Worm (Caenorhabditis elegans) whole organism, L4/young adult: ENCODE measurements around the gene F19B2.5.

Experiments
- W03F9.2 ChIP-seq: fragments of 150-350 bp; optimal IDR thresholded peaks from 2 replicates; lab custom pipeline; 2014; ENCODE audit warnings: missing biosample characterization, missing genetic modification characterization
- dao-5 ChIP-seq: sonication (generic microtip); optimal IDR thresholded peaks from 2 replicates; lab custom pipeline; 2016; ENCODE audit warnings: missing genotype, missing genetic modification characterization, moderate library complexity, missing compliant biosample characterization
- him-1 ChIP-seq: sonication (generic microtip); optimal IDR thresholded peaks from 2 replicates; lab custom pipeline; 2016; ENCODE audit warnings: missing genotype, missing genetic modification reagents, missing genetic modification characterization, missing compliant biosample characterization

DNA sequence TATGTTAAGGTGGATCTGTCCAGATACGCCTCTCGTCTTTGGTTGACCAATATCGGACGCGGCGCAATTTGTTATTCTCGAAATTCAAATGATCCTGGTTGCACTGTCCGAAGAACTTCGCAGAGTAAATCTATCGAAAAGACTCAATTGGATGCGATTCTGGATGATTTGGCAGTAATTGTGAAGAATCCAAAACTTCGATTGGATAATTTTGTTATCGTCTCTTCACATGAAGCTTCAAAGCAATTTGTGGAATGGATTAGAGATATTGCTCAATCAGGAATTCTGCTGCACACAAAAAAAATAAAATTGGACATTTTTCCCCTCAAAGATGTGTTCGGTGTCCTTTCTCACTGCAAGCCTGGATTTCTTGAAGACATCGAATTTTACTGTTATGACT lies 35.7 kb upstream of the F19B2.5 start:
- TF ChIP-seq dao-5 (tag; lab: Kevin White, UChicago), result no peak
- TF ChIP-seq W03F9.2 (tag; lab: Kevin White, UChicago), result no peak
- no peak for TF ChIP-seq him-1 (tag; lab: Kevin White, UChicago)
